Worm (Caenorhabditis elegans) whole organism, L1 larva: ENCODE results near the gene tif-1A.

Source experiments
- blmp-1 ChIP-seq: fragments of 150-350 bp; optimal IDR thresholded peaks from 2 replicates; lab custom pipeline; 2014; ENCODE audit warnings: missing biosample characterization, missing genetic modification characterization
- ceh-8 ChIP-seq: fragments of 200-800 bp; sonication (Bioruptor generic); optimal IDR thresholded peaks from 2 replicates; lab custom pipeline; 2018; ENCODE audit warnings: mild to moderate bottlenecking, missing genetic modification characterization, moderate library complexity, missing compliant biosample characterization
- ceh-82 ChIP-seq, 3 experiments: fragments of 150-350 bp in 1 of 3; sonication (generic microtip) in 2 of 3; optimal IDR thresholded peaks; 2 replicates each; lab custom pipeline; 2014 to 2017; ENCODE audit warnings: missing biosample characterization in 3 of 3, missing genetic modification characterization in 3 of 3
- ceh-90 ChIP-seq: sonication (generic microtip); optimal IDR thresholded peaks from 2 replicates; lab custom pipeline; 2016; ENCODE audit warnings: missing genetic modification characterization, missing compliant biosample characterization
- ces-1 ChIP-seq: fragments of 150-350 bp; optimal IDR thresholded peaks from 2 replicates; lab custom pipeline; 2014; ENCODE audit warnings: missing biosample characterization, missing genetic modification reagents, missing genetic modification characterization
- efl-1 ChIP-seq, 4 experiments: fragments of 150-350 bp; optimal IDR thresholded peaks in 3 of 4; peaks in 1 of 4; 1 replicate in 1 of 4; 2 replicates in 3 of 4; lab custom pipeline; 2014; ENCODE audit warnings: missing biosample characterization in 2 of 4, missing genetic modification characterization in 2 of 4, missing genetic modification reagents in 2 of 4
- egl-13 ChIP-seq: sonication (generic microtip); optimal IDR thresholded peaks from 2 replicates; lab custom pipeline; 2016; ENCODE audit warnings: missing genotype, missing genetic modification reagents, missing genetic modification characterization, missing compliant biosample characterization
- egl-27 ChIP-seq, 2 experiments: fragments of 150-350 bp in 1 of 2; sonication (generic microtip); optimal IDR thresholded peaks; 3 replicates each; lab custom pipeline; 2017 to 2018; ENCODE audit warnings: missing biosample characterization in 2 of 2, missing genetic modification characterization in 2 of 2, missing genetic modification reagents in 2 of 2
- elt-2 ChIP-seq: sonication (generic microtip); optimal IDR thresholded peaks from 2 replicates; lab custom pipeline; 2016; ENCODE audit warnings: missing genetic modification characterization, mild to moderate bottlenecking, inconsistent platforms, missing compliant biosample characterization, missing genetic modification reagents
- fkh-10 ChIP-seq: sonication (generic microtip); optimal IDR thresholded peaks from 2 replicates; lab custom pipeline; 2017; ENCODE audit warnings: missing biosample characterization, missing genetic modification reagents, missing genetic modification characterization
- hlh-17 ChIP-seq: fragments of 200-800 bp; sonication (Bioruptor generic); optimal IDR thresholded peaks from 2 replicates; lab custom pipeline; 2018; ENCODE audit warnings: missing genetic modification characterization, mild to moderate bottlenecking, missing compliant biosample characterization, moderate library complexity, borderline replicate concordance
- hlh-4 ChIP-seq: sonication (generic microtip); optimal IDR thresholded peaks from 2 replicates; lab custom pipeline; 2016; ENCODE audit warnings: mild to moderate bottlenecking, missing genetic modification characterization, missing compliant biosample characterization
- isw-1 ChIP-seq: fragments of 200-800 bp; sonication (Bioruptor generic); IDR thresholded peaks from 2 replicates; pipeline ENCODE4 v1.3.6; 2022; ENCODE audit warnings: missing genetic modification characterization, missing compliant biosample characterization
- jun-1 ChIP-seq: fragments of 150-350 bp; optimal IDR thresholded peaks from 2 replicates; lab custom pipeline; 2014; ENCODE audit warnings: missing biosample characterization, missing genetic modification reagents, missing genetic modification characterization
- lin-13 ChIP-seq: fragments of 150-350 bp; optimal IDR thresholded peaks from 2 replicates; lab custom pipeline; 2014; ENCODE audit warnings: missing biosample characterization, missing genetic modification reagents, missing genetic modification characterization
- lin-14 ChIP-seq: fragments of 200-800 bp; sonication (Bioruptor generic); optimal IDR thresholded peaks from 2 replicates; lab custom pipeline; 2018; ENCODE audit warnings: mild to moderate bottlenecking, missing genetic modification characterization, moderate library complexity, missing compliant biosample characterization
- lin-35 ChIP-seq, 2 experiments: fragments of 150-350 bp; optimal IDR thresholded peaks; 2 replicates each; lab custom pipeline; 2014; ENCODE audit warnings: missing biosample characterization in 2 of 2, missing genetic modification characterization in 2 of 2, missing genetic modification reagents in 2 of 2
- lir-3 ChIP-seq: sonication (generic microtip); optimal IDR thresholded peaks from 2 replicates; lab custom pipeline; 2016; ENCODE audit warnings: mild to moderate bottlenecking, missing genetic modification characterization, moderate library complexity, missing compliant biosample characterization; ENCODE audit not compliant: poor library complexity
- mab-9 ChIP-seq: fragments of 200-800 bp; sonication (Bioruptor generic); IDR thresholded peaks from 2 replicates; pipeline ENCODE4 v1.3.6; 2022; ENCODE audit warnings: missing genetic modification reagents, missing genetic modification characterization, missing compliant biosample characterization
- mdl-1 ChIP-seq, 2 experiments: fragments of 150-350 bp; optimal IDR thresholded peaks; 2 replicates each; lab custom pipeline; 2014 to 2017; ENCODE audit warnings: missing biosample characterization in 2 of 2, missing genetic modification characterization in 2 of 2, inconsistent platforms in 1 of 2
- nhr-11 ChIP-seq: fragments of 150-350 bp; optimal IDR thresholded peaks from 2 replicates; lab custom pipeline; 2014; ENCODE audit warnings: missing biosample characterization, missing genetic modification characterization
- nhr-19 ChIP-seq: fragments of 200-800 bp; sonication (Bioruptor generic); conservative IDR thresholded peaks from 2 replicates; pipeline ENCODE4 v1.3.6; 2022; ENCODE audit warnings: missing genetic modification characterization, missing compliant biosample characterization
- nhr-20 ChIP-seq: sonication (generic microtip); optimal IDR thresholded peaks from 2 replicates; lab custom pipeline; 2016; ENCODE audit warnings: mild to moderate bottlenecking, missing genetic modification characterization, missing compliant biosample characterization
- nhr-85 ChIP-seq: sonication (generic microtip); peaks from one replicate; lab custom pipeline; 2016; ENCODE audit warnings: missing genetic modification characterization, inconsistent platforms, missing compliant biosample characterization
- pax-3 ChIP-seq: fragments of 200-800 bp; sonication (Bioruptor generic); optimal IDR thresholded peaks from 2 replicates; lab custom pipeline; 2018; ENCODE audit warnings: mild to moderate bottlenecking, missing genetic modification characterization, moderate library complexity, missing compliant biosample characterization
- pqm-1 ChIP-seq: sonication (generic microtip); optimal IDR thresholded peaks from 3 replicates; lab custom pipeline; 2017; ENCODE audit warnings: missing biosample characterization, missing genetic modification characterization
- sup-37 ChIP-seq: fragments of 200-800 bp; sonication (Bioruptor generic); optimal IDR thresholded peaks from 2 replicates; lab custom pipeline; 2018; ENCODE audit warnings: mild to moderate bottlenecking, missing genetic modification characterization, missing compliant biosample characterization
- tbx-2 ChIP-seq: sonication (generic microtip); optimal IDR thresholded peaks from 2 replicates; lab custom pipeline; 2016; ENCODE audit warnings: missing genetic modification characterization, missing compliant biosample characterization
- tlp-1 ChIP-seq: fragments of 150-350 bp; optimal IDR thresholded peaks from 2 replicates; lab custom pipeline; 2014; ENCODE audit warnings: missing biosample characterization, missing genetic modification characterization
- unc-62 ChIP-seq: fragments of 150-350 bp; optimal IDR thresholded peaks from 2 replicates; lab custom pipeline; 2014; ENCODE audit warnings: missing biosample characterization, missing genetic modification reagents, missing genetic modification characterization
- unc-98 ChIP-seq: fragments of 200-800 bp; sonication (Bioruptor generic); IDR thresholded peaks from 2 replicates; pipeline ENCODE4 v1.3.6; 2022; ENCODE audit warnings: missing genetic modification characterization, missing compliant biosample characterization
- zag-1 ChIP-seq: fragments of 150-350 bp; optimal IDR thresholded peaks from 2 replicates; lab custom pipeline; 2014; ENCODE audit warnings: missing biosample characterization, missing genetic modification characterization
- zip-4 ChIP-seq: fragments of 200-800 bp; sonication (Bioruptor generic); optimal IDR thresholded peaks from 2 replicates; lab custom pipeline; 2018; ENCODE audit warnings: mild to moderate bottlenecking, missing genetic modification characterization, moderate library complexity, missing compliant biosample characterization

Gene tif-1A

DNA sequence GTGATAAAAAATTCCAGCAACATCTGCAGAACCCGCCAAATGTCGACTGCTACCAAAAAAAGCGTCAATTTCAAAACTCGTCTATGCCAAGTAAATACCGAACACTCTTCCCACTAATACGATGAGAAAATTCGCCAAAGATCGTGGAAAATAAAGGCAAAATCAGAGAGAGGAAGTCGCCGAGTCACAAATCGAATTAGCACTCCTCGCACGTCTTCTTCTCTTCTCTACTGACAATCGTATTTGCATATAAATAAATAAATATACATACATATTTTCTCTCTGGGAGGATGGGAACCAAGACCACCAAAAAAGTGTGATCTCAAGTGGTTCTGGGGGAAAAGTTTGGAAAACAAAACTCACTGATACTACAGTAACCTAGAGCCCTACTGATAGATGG, 33.5 kb downstream of the tif-1A start:
- peak; percentile 50 for TF ChIP-seq lin-14 (GFP tag; lab: Kevin White, UChicago)
- no peak for TF ChIP-seq zag-1 (tag; lab: Kevin White, UChicago)
- peak; percentile 40 for TF ChIP-seq fkh-10 (GFP tag; lab: Kevin White, UChicago)
- TF ChIP-seq ces-1, result peak; percentile 3
- no peak for TF ChIP-seq ceh-82 (tag; optimal IDR thresholded peaks at IDR 0.05; lab: Kevin White, UChicago)
- peak; percentile 26 for TF ChIP-seq ceh-8

DNA sequence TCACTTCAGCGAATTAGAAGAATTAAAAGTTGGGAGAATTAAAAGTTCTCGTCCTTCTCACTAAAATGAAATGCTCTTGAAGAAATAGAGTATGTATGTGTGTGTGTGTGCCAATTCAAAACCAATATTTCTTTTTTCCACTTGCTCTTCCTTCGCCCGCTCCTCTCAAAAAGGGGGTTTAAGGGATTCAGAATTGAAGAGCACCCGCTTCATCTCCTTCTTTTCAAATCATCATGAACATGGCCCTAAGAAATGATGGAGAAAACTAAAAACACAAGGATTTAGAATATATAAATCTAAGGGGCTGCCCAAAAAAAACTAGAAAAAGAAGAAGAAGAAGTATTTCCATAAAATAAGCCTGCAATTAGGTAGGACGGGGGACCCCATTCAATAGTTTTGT, 34.8 kb downstream of the tif-1A start:
- no peak for TF ChIP-seq hlh-4 (tag; lab: Kevin White, UChicago)
- TF ChIP-seq mab-9 (GFP tag; lab: Robert Waterston, UW), result no peak
- no peak for TF ChIP-seq lin-35 (GFP tag; optimal IDR thresholded peaks at IDR 0.05; lab: Kevin White, UChicago)
- TF ChIP-seq lin-14 (GFP tag; lab: Kevin White, UChicago), result peak; percentile 45
- TF ChIP-seq nhr-19 (GFP tag; lab: Robert Waterston, UW), result no peak
- no peak for TF ChIP-seq ceh-90
- no peak for TF ChIP-seq tbx-2 (tag; lab: Kevin White, UChicago)
- TF ChIP-seq efl-1 (optimal IDR thresholded peaks at IDR 0.05; lab: Kevin White, UChicago), result no peak
- TF ChIP-seq efl-1 (GFP tag; optimal IDR thresholded peaks at IDR 0.05 in 1 of 2; lab: Kevin White, UChicago), result peak in 1 of 2 experiments; percentile 61
- TF ChIP-seq ceh-82 (tag; optimal IDR thresholded peaks at IDR 0.05; lab: Kevin White, UChicago), result no peak

- no peak for TF ChIP-seq isw-1 (GFP tag; lab: Robert Waterston, UW)
- no peak for TF ChIP-seq lin-13 (GFP tag; lab: Kevin White, UChicago)
- TF ChIP-seq zip-4, result no peak
- no peak for TF ChIP-seq egl-27 (tag; optimal IDR thresholded peaks at IDR 0.05; lab: Kevin White, UChicago)
- no peak for TF ChIP-seq pqm-1 (tag; lab: Kevin White, UChicago)
- TF ChIP-seq unc-98 (GFP tag; lab: Robert Waterston, UW), result no peak
- no peak for TF ChIP-seq unc-62 (GFP tag; lab: Kevin White, UChicago)
- no peak for TF ChIP-seq sup-37 (GFP tag; lab: Kevin White, UChicago)
- no peak for TF ChIP-seq pax-3 (tag; lab: Kevin White, UChicago)
- no peak for TF ChIP-seq jun-1 (tag; lab: Kevin White, UChicago)
- no peak for TF ChIP-seq ceh-90
- no peak for TF ChIP-seq hlh-17 (GFP tag; lab: Kevin White, UChicago)
- TF ChIP-seq nhr-11 (tag; lab: Kevin White, UChicago), result no peak
These were observed 37.8 kb downstream of the tif-1A start for ce11 chrIII:3966143-3966542.

ce11 chrIII:3964237-3964636, 39.7 kb downstream of the tif-1A start, which contains the start of gene R10E9.2:
Gene R10E9.2, minus strand, starts transcription at chrIII:3964337.
- TF ChIP-seq lir-3 (tag; lab: Kevin White, UChicago) (no peak), nhr-85 (tag; lab: Kevin White, UChicago) (peak; percentile 36)
- TF ChIP-seq, all 84 proteins: peak for 1

- TF ChIP-seq blmp-1 (tag; lab: Kevin White, UChicago) (no peak), efl-1 (optimal IDR thresholded peaks at IDR 0.05; lab: Kevin White, UChicago) (no peak), efl-1 (GFP tag; optimal IDR thresholded peaks at IDR 0.05 in 1 of 2; lab: Kevin White, UChicago) (peak in 1 of 2 experiments; percentile 83), lir-3 (tag; lab: Kevin White, UChicago) (no peak), nhr-20 (tag; lab: Kevin White, UChicago) (peak; percentile 32), tlp-1 (tag; lab: Kevin White, UChicago) (no peak), lin-35 (GFP tag; optimal IDR thresholded peaks at IDR 0.05; lab: Kevin White, UChicago) (peak in 1 of 2 experiments; percentile 40), mdl-1 (tag; optimal IDR thresholded peaks at IDR 0.05; lab: Kevin White, UChicago) (peak in 1 of 2 experiments; percentile 5), elt-2 (tag; lab: Kevin White, UChicago) (peak; percentile 10), egl-13 (no peak)
These were observed 43.9 kb downstream of the tif-1A start, which contains the start of gene R10E9.3 for ce11 chrIII:3959987-3960386. Gene R10E9.3, plus strand, starts transcription at chrIII:3960221.
